Fruit fly (Drosophila melanogaster): Measurements from ENCODE around the gene CG17108.

DNA sequence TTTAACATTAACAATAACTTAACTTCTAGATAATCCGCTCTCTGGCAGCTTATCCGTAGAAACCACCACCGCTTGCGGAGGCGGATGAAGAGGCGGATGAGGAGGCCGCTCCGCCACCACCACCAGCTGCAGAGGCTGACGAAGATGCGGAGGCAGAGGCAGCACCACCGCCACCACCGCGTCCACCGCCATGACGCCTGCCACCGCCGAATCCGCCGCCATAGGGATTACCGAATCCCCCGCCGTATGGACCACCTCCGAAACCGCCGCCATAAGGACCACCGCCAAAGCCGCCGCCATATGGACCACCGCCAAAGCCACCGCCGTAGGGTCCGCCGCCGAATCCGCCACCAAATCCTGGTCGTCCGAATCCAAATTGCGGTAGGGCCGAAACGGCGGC is 5.1 kb downstream of the CG17108 start:
- no peak for TF ChIP-seq CTCF (optimal IDR thresholded peaks at IDR 0.05)
- no peak for TF ChIP-seq CG8478 (optimal IDR thresholded peaks at IDR 0.05)
